Fruit fly (Drosophila melanogaster) whole organism, embryonic: Measurements from ENCODE around the gene CG1703.

Experiments
- Ada2b ChIP-seq: fragments of 200-800 bp; sonication (Bioruptor generic); IDR thresholded peaks from 2 replicates; pipeline ENCODE4 v1.3.6; 2022; ENCODE audit warnings: missing biosample characterization, missing genetic modification characterization
- BEAF-32 ChIP-seq: fragments of 200-800 bp; sonication (Bioruptor generic); optimal IDR thresholded peaks from 3 replicates; lab custom pipeline; 2017; ENCODE audit warnings: missing biosample characterization, missing genetic modification characterization, mild to moderate bottlenecking, moderate library complexity, missing genetic modification reagents
- Bdp1 ChIP-seq: fragments of 200-800 bp; sonication (Bioruptor generic); optimal IDR thresholded peaks from 3 replicates; lab custom pipeline; 2016; ENCODE audit warnings: missing biosample characterization, missing genetic modification characterization
- Bteb2 ChIP-seq: fragments of 200-800 bp; sonication (Bioruptor generic); optimal IDR thresholded peaks from 2 replicates; lab custom pipeline; 2016; ENCODE audit warnings: missing biosample characterization, missing genetic modification characterization
- CG10147 ChIP-seq: fragments of 200-800 bp; sonication (Bioruptor generic); optimal IDR thresholded peaks from 2 replicates; lab custom pipeline; 2019; ENCODE audit warnings: missing biosample characterization, mild to moderate bottlenecking, missing genetic modification characterization, moderate library complexity
- CG10462 ChIP-seq: fragments of 200-800 bp; sonication (Bioruptor generic); optimal IDR thresholded peaks from 2 replicates; lab custom pipeline; 2016; ENCODE audit warnings: missing biosample characterization, missing genetic modification characterization
- CG11247 ChIP-seq: fragments of 200-800 bp; sonication (Bioruptor generic); IDR thresholded peaks from 2 replicates; pipeline ENCODE4 v1.3.6; 2022; ENCODE audit warnings: missing biosample characterization, missing genetic modification characterization
- CG11723 ChIP-seq: fragments of 200-800 bp; sonication (Bioruptor generic); optimal IDR thresholded peaks from 2 replicates; lab custom pipeline; 2017; ENCODE audit warnings: missing biosample characterization, mild to moderate bottlenecking, missing genetic modification characterization
- CG12071 ChIP-seq: fragments of 200-800 bp; sonication (Bioruptor generic); optimal IDR thresholded peaks from 3 replicates; lab custom pipeline; 2018; ENCODE audit warnings: missing biosample characterization, mild to moderate bottlenecking, missing genetic modification characterization
- CG13894 ChIP-seq: fragments of 200-800 bp; sonication (Bioruptor generic); optimal IDR thresholded peaks from 3 replicates; lab custom pipeline; 2018; ENCODE audit warnings: missing biosample characterization, mild to moderate bottlenecking, missing genetic modification characterization, moderate library complexity
- CG14965 ChIP-seq: fragments of 200-800 bp; sonication (Bioruptor generic); optimal IDR thresholded peaks from 2 replicates; lab custom pipeline; 2016; ENCODE audit warnings: missing biosample characterization, missing genetic modification characterization, borderline replicate concordance
- CG17328 ChIP-seq: fragments of 200-800 bp; sonication (Bioruptor generic); IDR thresholded peaks from 2 replicates; pipeline ENCODE4 v1.3.6; 2022; ENCODE audit warnings: missing biosample characterization, missing genetic modification characterization
- CG18011 ChIP-seq: fragments of 200-800 bp; sonication (Bioruptor generic); optimal IDR thresholded peaks from 2 replicates; lab custom pipeline; 2017; ENCODE audit warnings: missing biosample characterization, missing genetic modification characterization, mild to moderate bottlenecking, moderate library complexity, missing genotype
- CG30020 ChIP-seq: fragments of 200-800 bp; optimal IDR thresholded peaks from 2 replicates; lab custom pipeline; 2019; ENCODE audit warnings: missing biosample characterization, mild to moderate bottlenecking, missing genetic modification characterization, moderate library complexity
- CG32767 ChIP-seq: fragments of 200-800 bp; sonication (Bioruptor generic); IDR thresholded peaks from 2 replicates; pipeline ENCODE4 v1.3.6; 2022; ENCODE audit warnings: missing biosample characterization, missing genetic modification characterization
- CG3281 ChIP-seq: fragments of 200-800 bp; sonication (Bioruptor generic); optimal IDR thresholded peaks from 3 replicates; lab custom pipeline; 2017; ENCODE audit warnings: missing biosample characterization, mild to moderate bottlenecking, missing genetic modification characterization
- CG3726 ChIP-seq: fragments of 200-800 bp; sonication (Bioruptor generic); IDR thresholded peaks from 3 replicates; pipeline ENCODE4, ENCODE4 v1.3.6; 2022; ENCODE audit warnings: missing biosample characterization, missing genetic modification characterization
- CG6813 ChIP-seq: fragments of 200-800 bp; sonication (Bioruptor generic); optimal IDR thresholded peaks from 2 replicates; lab custom pipeline; 2017; ENCODE audit warnings: missing biosample characterization, missing genetic modification characterization, mild to moderate bottlenecking, moderate library complexity, missing genetic modification reagents
- CG6854 ChIP-seq: fragments of 200-800 bp; sonication (Bioruptor generic); optimal IDR thresholded peaks from 3 replicates; lab custom pipeline; 2017; ENCODE audit warnings: missing biosample characterization, mild to moderate bottlenecking, missing genetic modification characterization
- CG7786 ChIP-seq: fragments of 200-800 bp; sonication (Bioruptor generic); optimal IDR thresholded peaks from 2 replicates; lab custom pipeline; 2016; ENCODE audit warnings: missing biosample characterization, missing genetic modification characterization
- CG7987 ChIP-seq: fragments of 200-800 bp; sonication (Bioruptor generic); optimal IDR thresholded peaks from 2 replicates; lab custom pipeline; 2018; ENCODE audit warnings: missing biosample characterization, mild to moderate bottlenecking, missing genetic modification characterization, moderate library complexity
- CG9932 ChIP-seq: fragments of 200-800 bp; sonication (Bioruptor generic); IDR thresholded peaks from 2 replicates; pipeline ENCODE4 v1.3.6; 2022; ENCODE audit warnings: missing biosample characterization, missing genetic modification characterization
- D19A ChIP-seq: fragments of 200-800 bp; optimal IDR thresholded peaks from 3 replicates; lab custom pipeline; 2019; ENCODE audit warnings: missing biosample characterization, mild to moderate bottlenecking, missing genetic modification characterization, moderate library complexity
- Doc2 ChIP-seq: fragments of 200-800 bp; sonication (Bioruptor generic); IDR thresholded peaks from 2 replicates; pipeline ENCODE4 v1.3.6; 2022; ENCODE audit warnings: missing biosample characterization, missing genetic modification characterization
- Dp ChIP-seq: fragments of 200-800 bp; sonication (Bioruptor generic); optimal IDR thresholded peaks from 2 replicates; lab custom pipeline; 2018; ENCODE audit warnings: missing biosample characterization, mild to moderate bottlenecking, missing genetic modification characterization, moderate library complexity
- ERR ChIP-seq: fragments of 200-800 bp; sonication (Bioruptor generic); optimal IDR thresholded peaks from 2 replicates; lab custom pipeline; 2016; ENCODE audit warnings: missing biosample characterization, missing genetic modification characterization
- Elba2 ChIP-seq: fragments of 200-800 bp; sonication (Bioruptor generic); optimal IDR thresholded peaks from 3 replicates; lab custom pipeline; 2016; ENCODE audit warnings: missing biosample characterization, missing genetic modification characterization
- H2.0 ChIP-seq: fragments of 200-800 bp; sonication (Bioruptor generic); IDR thresholded peaks from 2 replicates; pipeline ENCODE4 v1.3.6; 2022; ENCODE audit warnings: missing biosample characterization, missing genetic modification characterization
- HLHmδ ChIP-seq: fragments of 200-800 bp; sonication (Bioruptor generic); optimal IDR thresholded peaks from 2 replicates; lab custom pipeline; 2018; ENCODE audit warnings: missing biosample characterization, mild to moderate bottlenecking, missing genetic modification characterization, moderate library complexity
- Mad ChIP-seq: fragments of 200-800 bp; sonication (Bioruptor generic); optimal IDR thresholded peaks from 2 replicates; lab custom pipeline; 2016; ENCODE audit warnings: missing biosample characterization, missing genetic modification characterization
- Mes4 ChIP-seq: fragments of 200-800 bp; sonication (Bioruptor generic); optimal IDR thresholded peaks from 2 replicates; lab custom pipeline; 2016; ENCODE audit warnings: missing biosample characterization, missing genetic modification characterization
- NK7.1 ChIP-seq: fragments of 200-800 bp; sonication (Bioruptor generic); optimal IDR thresholded peaks from 3 replicates; lab custom pipeline; 2016; ENCODE audit warnings: missing biosample characterization, missing genetic modification characterization
- Rx ChIP-seq: fragments of 200-800 bp; sonication (Bioruptor generic); IDR thresholded peaks from 2 replicates; pipeline ENCODE4 v1.3.6; 2022; ENCODE audit warnings: missing biosample characterization, missing genetic modification characterization
- Sry-δ ChIP-seq: fragments of 200-800 bp; sonication (Bioruptor generic); optimal IDR thresholded peaks from 2 replicates; lab custom pipeline; 2016; ENCODE audit warnings: missing biosample characterization, missing genetic modification characterization
- TFAM ChIP-seq: fragments of 200-800 bp; sonication (Bioruptor generic); optimal IDR thresholded peaks from 2 replicates; lab custom pipeline; 2017; ENCODE audit warnings: missing biosample characterization, missing genetic modification characterization, inconsistent platforms
- Taf1 ChIP-seq: fragments of 200-800 bp; sonication (Bioruptor generic); IDR thresholded peaks from 2 replicates; pipeline ENCODE4 v1.3.6; 2022; ENCODE audit warnings: missing biosample characterization, missing genetic modification characterization
- bab2 ChIP-seq: fragments of 200-800 bp; sonication (Bioruptor generic); optimal IDR thresholded peaks from 2 replicates; lab custom pipeline; 2016; ENCODE audit warnings: missing biosample characterization, missing genetic modification characterization
- cg ChIP-seq: fragments of 200-800 bp; sonication (Bioruptor generic); optimal IDR thresholded peaks from 3 replicates; lab custom pipeline; 2019; ENCODE audit warnings: missing biosample characterization, mild to moderate bottlenecking, missing genetic modification characterization, moderate library complexity
- crp ChIP-seq, 2 experiments: fragments of 200-800 bp; sonication (Bioruptor generic); optimal IDR thresholded peaks; 2 replicates in 1 of 2; 3 replicates in 1 of 2; lab custom pipeline; 2017; ENCODE audit warnings: missing biosample characterization in 2 of 2, missing genetic modification characterization in 2 of 2, mild to moderate bottlenecking in 1 of 2, moderate library complexity in 1 of 2
- cwo ChIP-seq: fragments of 200-800 bp; sonication (Bioruptor generic); optimal IDR thresholded peaks from 3 replicates; lab custom pipeline; 2017; ENCODE audit warnings: missing biosample characterization, missing genetic modification characterization, mild to moderate bottlenecking, moderate library complexity, missing genetic modification reagents
- dysf ChIP-seq: fragments of 200-800 bp; sonication (Bioruptor generic); IDR thresholded peaks from 3 replicates; pipeline ENCODE4 v1.3.6; 2022; ENCODE audit warnings: missing biosample characterization, missing genetic modification characterization
- ems ChIP-seq: fragments of 200-800 bp; sonication (Bioruptor generic); optimal IDR thresholded peaks from 3 replicates; lab custom pipeline; 2016; ENCODE audit warnings: missing biosample characterization, missing genetic modification characterization
- grn ChIP-seq: fragments of 200-800 bp; sonication (Bioruptor generic); optimal IDR thresholded peaks from 3 replicates; lab custom pipeline; 2017; ENCODE audit warnings: missing biosample characterization, missing genetic modification characterization
- ham ChIP-seq: fragments of 200-800 bp; sonication (Bioruptor generic); IDR thresholded peaks from 2 replicates; pipeline ENCODE4 v1.3.6; 2022; ENCODE audit warnings: missing biosample characterization, missing genetic modification characterization
- her ChIP-seq: fragments of 200-800 bp; sonication (Bioruptor generic); optimal IDR thresholded peaks from 2 replicates; lab custom pipeline; 2016; ENCODE audit warnings: missing biosample characterization, missing genetic modification characterization
- pita ChIP-seq: fragments of 200-800 bp; sonication (Bioruptor generic); optimal IDR thresholded peaks from 2 replicates; lab custom pipeline; 2017; ENCODE audit warnings: missing biosample characterization, mild to moderate bottlenecking, missing genetic modification characterization
- pzg ChIP-seq: fragments of 200-800 bp; sonication (Bioruptor generic); optimal IDR thresholded peaks from 3 replicates; lab custom pipeline; 2018; ENCODE audit warnings: missing biosample characterization, mild to moderate bottlenecking, missing genetic modification characterization, moderate library complexity
- slou ChIP-seq: fragments of 200-800 bp; sonication (Bioruptor generic); optimal IDR thresholded peaks from 3 replicates; lab custom pipeline; 2016; ENCODE audit warnings: missing biosample characterization, missing genetic modification characterization
- so ChIP-seq: fragments of 200-800 bp; sonication (Bioruptor generic); IDR thresholded peaks from 3 replicates; pipeline ENCODE4 v1.3.6; 2022; ENCODE audit warnings: missing biosample characterization, missing genetic modification characterization
- vvl ChIP-seq: fragments of 200-800 bp; sonication (Bioruptor generic); IDR thresholded peaks from 2 replicates; pipeline ENCODE4 v1.3.6; 2022; ENCODE audit warnings: missing biosample characterization, missing genetic modification characterization
- zen2 ChIP-seq: fragments of 200-800 bp; sonication (Bioruptor generic); IDR thresholded peaks from 3 replicates; pipeline ENCODE4 v1.3.6; 2022; ENCODE audit warnings: missing biosample characterization, missing genetic modification characterization; ENCODE audit not compliant: partially characterized antibody

Gene CG1703

DNA sequence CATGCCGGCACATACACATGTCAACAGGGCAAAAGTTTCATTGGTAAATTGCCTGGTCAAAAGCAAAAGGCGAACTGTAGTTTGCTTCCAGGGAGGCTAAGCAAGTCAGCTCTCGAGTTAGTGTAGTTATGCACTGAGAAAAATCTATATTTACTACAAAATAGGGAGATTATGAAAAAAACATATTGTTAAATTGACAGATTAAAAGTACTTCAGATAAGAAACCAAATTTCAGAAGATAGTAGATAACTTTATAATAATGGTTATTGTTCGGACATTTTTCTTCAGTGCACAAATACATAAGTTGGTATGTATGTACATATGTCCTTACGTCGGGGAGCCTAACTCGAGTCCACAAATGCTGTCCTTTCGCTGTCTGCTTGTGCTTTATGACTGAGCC is 45.4 kb downstream of the CG1703 start (continued):
- TF ChIP-seq cwo (GFP tag; lab: Kevin White, UChicago) (peak; percentile 55), CG12071 (GFP tag; lab: Kevin White, UChicago) (no peak), CG17328 (GFP tag; lab: Robert Waterston, UW) (peak; percentile 55), Doc2 (GFP tag; lab: Robert Waterston, UW) (no peak), pita (no peak), Bteb2 (GFP tag; lab: Kevin White, UChicago) (peak; percentile 54), pzg (GFP tag; lab: Kevin White, UChicago) (no peak), CG14965 (GFP tag; lab: Kevin White, UChicago) (no peak), dysf (peak; percentile 63; the same call in 2 of the 3 replicates), Bdp1 (GFP tag; lab: Kevin White, UChicago) (no peak), CG9932 (peak; percentile 49; the same call in 1 of the 2 replicates), NK7.1 (no peak), so (GFP tag; lab: Robert Waterston, UW) (peak; percentile 69; the same call in 2 of the 3 replicates), TFAM (GFP tag; lab: Kevin White, UChicago) (no peak), CG10462 (GFP tag; lab: Kevin White, UChicago) (no peak), Dp (no peak), CG18011 (no peak), CG10147 (peak; percentile 63), CG6813 (GFP tag; lab: Kevin White, UChicago) (peak; percentile 43), zen2 (GFP tag; lab: Robert Waterston, UW) (no peak), Mes4 (GFP tag; lab: Kevin White, UChicago) (no peak), ham (GFP tag; lab: Robert Waterston, UW) (no peak), slou (GFP tag; lab: Kevin White, UChicago) (peak; percentile 55), CG30020 (no peak), cg (no peak), ems (GFP tag; lab: Kevin White, UChicago) (peak; percentile 6), Mad (GFP tag; lab: Kevin White, UChicago) (no peak), Taf1 (GFP tag; lab: Robert Waterston, UW) (peak; percentile 25; the same call in 1 of the 2 replicates), D19A (peak; percentile 60), crp (GFP tag; optimal IDR thresholded peaks at IDR 0.05; lab: Kevin White, UChicago) (no peak), CG11247 (GFP tag; lab: Robert Waterston, UW) (no peak), HLHmδ (GFP tag; lab: Kevin White, UChicago) (no peak), CG13894 (tag; lab: Kevin White, UChicago) (peak; percentile 63), Sry-δ (peak; percentile 5), CG7786 (no peak), Rx (GFP tag; lab: Robert Waterston, UW) (no peak), CG32767 (0 out of 2 replicates have a peak, but pooled peaks have one; percentile 49), CG11723 (GFP tag; lab: Kevin White, UChicago) (no peak), ERR (GFP tag; lab: Kevin White, UChicago) (no peak), CG7987 (GFP tag; lab: Kevin White, UChicago) (no peak), BEAF-32 (GFP tag; lab: Kevin White, UChicago) (no peak), vvl (GFP tag; lab: Robert Waterston, UW) (peak; percentile 67), CG3726 (no peak), H2.0 (GFP tag; lab: Robert Waterston, UW) (peak; percentile 38; the same call in 1 of the 2 replicates), her (peak; percentile 5), Ada2b (GFP tag; lab: Robert Waterston, UW) (peak; percentile 53), CG6854 (peak; percentile 32), CG3281 (GFP tag; lab: Kevin White, UChicago) (peak; percentile 57), grn (GFP tag; lab: Kevin White, UChicago) (no peak), bab2 (peak; percentile 57), Elba2 (GFP tag; lab: Kevin White, UChicago) (no peak)
